Worm (Caenorhabditis elegans) whole organism, L3 larva: Measurements from ENCODE around the gene R10E4.1.

Experiments used
- ZK546.5 ChIP-seq: sonication (generic microtip); optimal IDR thresholded peaks from 2 replicates; lab custom pipeline; 2017; ENCODE audit warnings: missing biosample characterization, missing genetic modification characterization
- ceh-16 ChIP-seq: sonication (generic microtip); optimal IDR thresholded peaks from 2 replicates; lab custom pipeline; 2017; ENCODE audit warnings: missing biosample characterization, missing genetic modification characterization
- egl-27 ChIP-seq: sonication (generic microtip); optimal IDR thresholded peaks from 4 replicates; lab custom pipeline; 2017; ENCODE audit warnings: missing biosample characterization, missing genetic modification reagents, missing genetic modification characterization
- fos-1 ChIP-seq: fragments of 150-350 bp; optimal IDR thresholded peaks from 2 replicates; lab custom pipeline; 2014; ENCODE audit warnings: missing biosample characterization, missing genetic modification characterization
- lin-39 ChIP-seq: fragments of 150-350 bp; optimal IDR thresholded peaks from 2 replicates; lab custom pipeline; 2018; ENCODE audit warnings: missing biosample characterization, missing genetic modification reagents, missing genetic modification characterization
- mdl-1 ChIP-seq: fragments of 150-350 bp; optimal IDR thresholded peaks from 2 replicates; lab custom pipeline; 2014; ENCODE audit warnings: missing biosample characterization, missing genetic modification characterization
- nfya-1 ChIP-seq: sonication (generic microtip); optimal IDR thresholded peaks from 2 replicates; lab custom pipeline; 2017; ENCODE audit warnings: missing genetic modification characterization, mild to moderate bottlenecking, missing compliant biosample characterization, antibody characterized with exemption, moderate library complexity; ENCODE audit not compliant: insufficient read depth
- nhr-76 ChIP-seq: fragments of 150-350 bp; sonication (generic microtip); optimal IDR thresholded peaks from 5 replicates; lab custom pipeline; 2014; ENCODE audit warnings: missing biosample characterization, missing genetic modification characterization
- pqm-1 ChIP-seq: fragments of 150-350 bp; optimal IDR thresholded peaks from 2 replicates; lab custom pipeline; 2017; ENCODE audit warnings: missing biosample characterization, missing genetic modification characterization, inconsistent platforms
- unc-39 ChIP-seq: sonication (generic microtip); optimal IDR thresholded peaks from 4 replicates; lab custom pipeline; 2017; ENCODE audit warnings: missing biosample characterization, missing genetic modification characterization
- zag-1 ChIP-seq: fragments of 150-350 bp; optimal IDR thresholded peaks from 2 replicates; lab custom pipeline; 2014; ENCODE audit warnings: missing biosample characterization, missing genetic modification characterization
- ztf-4 ChIP-seq: fragments of 150-350 bp; optimal IDR thresholded peaks from 2 replicates; lab custom pipeline; 2014; ENCODE audit warnings: missing biosample characterization, missing genetic modification characterization

- TF ChIP-seq ceh-16 (no peak), fos-1 (tag; lab: Kevin White, UChicago) (no peak), unc-39 (tag; lab: Kevin White, UChicago) (no peak), ztf-4 (tag; lab: Kevin White, UChicago) (no peak), egl-27 (tag; lab: Kevin White, UChicago) (no peak), zag-1 (tag; lab: Kevin White, UChicago) (no peak), pqm-1 (tag; lab: Kevin White, UChicago) (no peak), ZK546.5 (no peak), mdl-1 (tag; lab: Kevin White, UChicago) (no peak), lin-39 (tag; lab: Kevin White, UChicago) (no peak), nfya-1 (tag; lab: Kevin White, UChicago) (peak; percentile 20), nhr-76 (no peak)
Observed at ce11 chrIII:4236178-4236577, 33.4 kb upstream of the R10E4.1 start.
